Worm (Caenorhabditis elegans) whole organism, L1 larva: ENCODE measurements around the gene F22E5.1.
"Not testable (repeated sequence)": the region's sequence is repeated elsewhere in the genome, so short reads cannot be mapped to it uniquely, and the experiment has no call there.

Experiments
- ces-1 ChIP-seq: fragments of 150-350 bp; optimal IDR thresholded peaks from 2 replicates; lab custom pipeline; 2014; ENCODE audit warnings: missing biosample characterization, missing genetic modification reagents, missing genetic modification characterization
- egl-27 ChIP-seq, 2 experiments: fragments of 150-350 bp in 1 of 2; sonication (generic microtip); optimal IDR thresholded peaks; 3 replicates each; lab custom pipeline; 2017 to 2018; ENCODE audit warnings: missing biosample characterization in 2 of 2, missing genetic modification characterization in 2 of 2, missing genetic modification reagents in 2 of 2
- elt-3 ChIP-seq, 6 experiments: fragments of 150-350 bp in 1 of 6; sonication (generic microtip); optimal IDR thresholded peaks; 2 replicates each; lab custom pipeline; 2017 to 2018; ENCODE audit warnings: missing biosample characterization in 6 of 6, missing genetic modification characterization in 6 of 6, inconsistent platforms in 1 of 6
- jun-1 ChIP-seq: fragments of 150-350 bp; optimal IDR thresholded peaks from 2 replicates; lab custom pipeline; 2014; ENCODE audit warnings: missing biosample characterization, missing genetic modification reagents, missing genetic modification characterization
- lin-39 ChIP-seq: fragments of 150-350 bp; optimal IDR thresholded peaks from 2 replicates; lab custom pipeline; 2014; ENCODE audit warnings: missing biosample characterization, missing genetic modification reagents, missing genetic modification characterization
- lsy-2 ChIP-seq, 2 experiments: fragments of 150-350 bp; optimal IDR thresholded peaks; 2 replicates each; lab custom pipeline; 2014; ENCODE audit warnings: missing biosample characterization in 2 of 2, missing genetic modification characterization in 2 of 2
- nhr-11 ChIP-seq: fragments of 150-350 bp; optimal IDR thresholded peaks from 2 replicates; lab custom pipeline; 2014; ENCODE audit warnings: missing biosample characterization, missing genetic modification characterization
- nhr-237 ChIP-seq: fragments of 150-350 bp; optimal IDR thresholded peaks from 2 replicates; lab custom pipeline; 2014; ENCODE audit warnings: missing biosample characterization, missing genetic modification characterization
- rnt-1 ChIP-seq: sonication (generic microtip); optimal IDR thresholded peaks from 2 replicates; lab custom pipeline; 2016; ENCODE audit warnings: mild to moderate bottlenecking, missing genetic modification characterization, moderate library complexity, missing compliant biosample characterization
- skn-1 ChIP-seq: fragments of 150-350 bp; optimal IDR thresholded peaks from 2 replicates; lab custom pipeline; 2014; ENCODE audit warnings: missing biosample characterization, missing genetic modification characterization
- sptf-1 ChIP-seq: fragments of 150-350 bp; optimal IDR thresholded peaks from 2 replicates; lab custom pipeline; 2014; ENCODE audit warnings: missing biosample characterization, missing genetic modification characterization
- tbx-2 ChIP-seq: sonication (generic microtip); optimal IDR thresholded peaks from 2 replicates; lab custom pipeline; 2016; ENCODE audit warnings: missing genetic modification characterization, missing compliant biosample characterization
- unc-130 ChIP-seq: fragments of 150-350 bp; optimal IDR thresholded peaks from 2 replicates; lab custom pipeline; 2017; ENCODE audit warnings: missing biosample characterization, missing genetic modification characterization, inconsistent platforms
- unc-86 ChIP-seq: sonication (generic microtip); optimal IDR thresholded peaks from 2 replicates; lab custom pipeline; 2016; ENCODE audit warnings: missing genetic modification characterization, missing compliant biosample characterization

ce11 chrII:2639401-2640088 lies 34.0 kb upstream of the F22E5.1 start, which contains the start of gene F22E5.8:
- not testable (repeated sequence) for TF ChIP-seq nhr-11 (tag; lab: Kevin White, UChicago); lin-39; sptf-1; tbx-2 (tag; lab: Kevin White, UChicago); rnt-1 (tag; lab: Kevin White, UChicago); ces-1 (GFP tag; lab: Kevin White, UChicago); jun-1; unc-130 (tag; lab: Kevin White, UChicago); lsy-2 (tag; optimal IDR thresholded peaks at IDR 0.05; lab: Kevin White, UChicago); nhr-237; egl-27 (tag; optimal IDR thresholded peaks at IDR 0.05; lab: Kevin White, UChicago); skn-1 (tag; lab: Kevin White, UChicago); elt-3 (tag; optimal IDR thresholded peaks at IDR 0.05; lab: Kevin White, UChicago); unc-86 (tag; lab: Kevin White, UChicago)
